Fruit fly (Drosophila melanogaster) whole organism, wandering third instar larva: ENCODE data around the gene CG9328.
A peak's percentile ranks its signal among the peaks of the same experiment; 100 is the strongest.

Source experiments
- CG32264 ChIP-seq: fragments of 200-800 bp; sonication (Bioruptor generic); optimal IDR thresholded peaks from 2 replicates; lab custom pipeline; 2016; ENCODE audit warnings: missing biosample characterization, missing genetic modification characterization
- CG9705 ChIP-seq: fragments of 200-800 bp; sonication (Bioruptor generic); optimal IDR thresholded peaks from 2 replicates; lab custom pipeline; 2018; ENCODE audit warnings: missing biosample characterization, mild to moderate bottlenecking, missing genetic modification characterization
- CrebA ChIP-seq: fragments of 200-800 bp; sonication (Bioruptor generic); optimal IDR thresholded peaks from 2 replicates; lab custom pipeline; 2016; ENCODE audit warnings: missing biosample characterization, mild to moderate bottlenecking, missing genetic modification characterization, borderline replicate concordance
- Dfd ChIP-seq: fragments of >200 bp; optimal IDR thresholded peaks from 2 replicates; lab custom pipeline; 2017; ENCODE audit warnings: missing biosample characterization, missing genetic modification characterization
- Dif ChIP-seq: fragments of 200-275, 200-300 bp; sonication (Bioruptor generic); optimal IDR thresholded peaks from 2 replicates; lab custom pipeline; 2018; ENCODE audit warnings: missing biosample characterization, missing genetic modification characterization; ENCODE audit not compliant: partially characterized antibody
- GATAd ChIP-seq: sonication (Bioruptor generic); optimal IDR thresholded peaks from 2 replicates; lab custom pipeline; 2016; ENCODE audit warnings: missing biosample characterization, missing genetic modification characterization
- HLH106 ChIP-seq: fragments of 200-800 bp; optimal IDR thresholded peaks from 3 replicates; lab custom pipeline; 2019; ENCODE audit warnings: missing biosample characterization, mild to moderate bottlenecking, missing genetic modification characterization, moderate library complexity
- Hnf4 ChIP-seq: fragments of 200-800 bp; sonication (Bioruptor generic); optimal IDR thresholded peaks from 2 replicates; lab custom pipeline; 2016; ENCODE audit warnings: missing biosample characterization, mild to moderate bottlenecking, missing genetic modification characterization
- Hr78 ChIP-seq: fragments of >200 bp; optimal IDR thresholded peaks from 2 replicates; lab custom pipeline; 2017; ENCODE audit warnings: missing biosample characterization, missing genetic modification characterization
- Hr83 ChIP-seq: fragments of 200-300 bp; sonication (Bioruptor generic); optimal IDR thresholded peaks from 2 replicates; lab custom pipeline; 2016; ENCODE audit warnings: missing biosample characterization, mild to moderate bottlenecking, missing genetic modification characterization, moderate library complexity; ENCODE audit not compliant: poor library complexity, severe bottlenecking
- Jra ChIP-seq: sonication (Bioruptor generic); optimal IDR thresholded peaks from 2 replicates; lab custom pipeline; 2016; ENCODE audit warnings: missing biosample characterization, missing genetic modification characterization
- Mio ChIP-seq: sonication (Bioruptor generic); optimal IDR thresholded peaks from 2 replicates; lab custom pipeline; 2016; ENCODE audit warnings: missing biosample characterization, missing genetic modification characterization
- Myc ChIP-seq: fragments of >200 bp; optimal IDR thresholded peaks from 2 replicates; lab custom pipeline; 2017
- N ChIP-seq: fragments of >200 bp; optimal IDR thresholded peaks from 2 replicates; lab custom pipeline; 2018; ENCODE audit warnings: missing biosample characterization, missing external identifiers, missing genetic modification characterization
- OdsH ChIP-seq: fragments of 200-800 bp; sonication (Bioruptor generic); optimal IDR thresholded peaks from 2 replicates; lab custom pipeline; 2016; ENCODE audit warnings: missing biosample characterization, mild to moderate bottlenecking, missing genetic modification characterization
- Rel ChIP-seq, 2 experiments: fragments of 200-800 bp; sonication (Bioruptor generic) in 1 of 2; optimal IDR thresholded peaks; 2 replicates in 1 of 2; 3 replicates in 1 of 2; lab custom pipeline; 2016 to 2019; ENCODE audit warnings: mild to moderate bottlenecking in 2 of 2, missing biosample characterization in 2 of 2, missing genetic modification characterization in 2 of 2, moderate library complexity in 1 of 2
- Sp1 ChIP-seq: fragments of 200-800 bp; sonication (Bioruptor generic); optimal IDR thresholded peaks from 3 replicates; lab custom pipeline; 2019; ENCODE audit warnings: missing biosample characterization, mild to moderate bottlenecking, missing genetic modification characterization, moderate library complexity
- Vsx2 ChIP-seq: fragments of 200-300, 225-300 bp; sonication (Bioruptor generic); optimal IDR thresholded peaks from 2 replicates; lab custom pipeline; 2018; ENCODE audit warnings: missing biosample characterization, missing genetic modification characterization; ENCODE audit not compliant: partially characterized antibody
- br ChIP-seq: fragments of 200-800 bp; sonication (Bioruptor generic); optimal IDR thresholded peaks from 2 replicates; lab custom pipeline; 2016; ENCODE audit warnings: missing biosample characterization, missing genetic modification characterization
- brk ChIP-seq: fragments of 200-800 bp; sonication (Bioruptor generic); optimal IDR thresholded peaks from 2 replicates; lab custom pipeline; 2016; ENCODE audit warnings: missing biosample characterization, mild to moderate bottlenecking, missing genetic modification characterization
- dl ChIP-seq, 2 experiments: fragments of 175-275, 200-275 bp in 1 of 2; fragments of 200-275 bp in 1 of 2; sonication (Bioruptor generic); optimal IDR thresholded peaks; lab custom pipeline; 2018; ENCODE audit warnings: mild to moderate bottlenecking in 2 of 2, missing biosample characterization in 2 of 2, missing genetic modification characterization in 2 of 2, moderate library complexity in 2 of 2; ENCODE audit not compliant: partially characterized antibody in 2 of 2, insufficient read depth in 1 of 2
- dmrt93B ChIP-seq: fragments of 200-800 bp; sonication (Bioruptor generic); optimal IDR thresholded peaks from 2 replicates; lab custom pipeline; 2018; ENCODE audit warnings: missing biosample characterization, mild to moderate bottlenecking, missing genetic modification characterization
- ey ChIP-seq: fragments of 200-800 bp; sonication (Bioruptor generic); optimal IDR thresholded peaks from 2 replicates; lab custom pipeline; 2016; ENCODE audit warnings: missing biosample characterization, missing genetic modification characterization
- foxo ChIP-seq, 2 experiments: fragments of 200-800 bp; sonication (Bioruptor generic); optimal IDR thresholded peaks; 2 replicates in 1 of 2; 3 replicates in 1 of 2; lab custom pipeline; 2016 to 2017; ENCODE audit warnings: missing biosample characterization in 2 of 2, missing genetic modification characterization in 2 of 2
- fru ChIP-seq: fragments of 200-800 bp; sonication (Bioruptor generic); optimal IDR thresholded peaks from 3 replicates; lab custom pipeline; 2016; ENCODE audit warnings: missing biosample characterization, mild to moderate bottlenecking, missing genetic modification characterization
- h ChIP-seq: fragments of 200-800 bp; sonication (Bioruptor generic); optimal IDR thresholded peaks from 3 replicates; lab custom pipeline; 2016; ENCODE audit warnings: missing biosample characterization, mild to moderate bottlenecking, missing genetic modification characterization
- jim ChIP-seq: fragments of 175-275, 200-325 bp; sonication (Bioruptor generic); optimal IDR thresholded peaks from 2 replicates; lab custom pipeline; 2016; ENCODE audit warnings: missing biosample characterization, mild to moderate bottlenecking, missing genetic modification characterization
- lola ChIP-seq: fragments of >200 bp; optimal IDR thresholded peaks from 2 replicates; lab custom pipeline; 2017; ENCODE audit warnings: missing biosample characterization, missing genetic modification characterization
- pan ChIP-seq: fragments of >200 bp; optimal IDR thresholded peaks from 2 replicates; lab custom pipeline; 2017
- psq ChIP-seq: fragments of 200-800 bp; sonication (Bioruptor generic); optimal IDR thresholded peaks from 3 replicates; lab custom pipeline; 2017; ENCODE audit warnings: missing biosample characterization, mild to moderate bottlenecking, missing genetic modification characterization, moderate library complexity
- rgr ChIP-seq: fragments of 200-800 bp; sonication (Bioruptor generic); optimal IDR thresholded peaks from 3 replicates; lab custom pipeline; 2016; ENCODE audit warnings: missing biosample characterization, mild to moderate bottlenecking, missing genetic modification characterization
- sage ChIP-seq: fragments of 200-800 bp; sonication (Bioruptor generic); optimal IDR thresholded peaks from 2 replicates; lab custom pipeline; 2016; ENCODE audit warnings: missing biosample characterization, mild to moderate bottlenecking, missing genetic modification characterization
- sv ChIP-seq: fragments of 200-800 bp; sonication (Bioruptor generic); optimal IDR thresholded peaks from 3 replicates; lab custom pipeline; 2016; ENCODE audit warnings: missing biosample characterization, missing genetic modification characterization
- tai ChIP-seq: sonication (Bioruptor generic); optimal IDR thresholded peaks from 2 replicates; lab custom pipeline; 2016; ENCODE audit warnings: missing biosample characterization, missing genetic modification characterization
- usp ChIP-seq: fragments of >200 bp; optimal IDR thresholded peaks from 2 replicates; lab custom pipeline; 2017; ENCODE audit warnings: missing biosample characterization, missing genetic modification characterization
- woc ChIP-seq: sonication (Bioruptor generic); optimal IDR thresholded peaks from 2 replicates; lab custom pipeline; 2016; ENCODE audit warnings: missing biosample characterization, mild to moderate bottlenecking, missing genetic modification characterization

CG9328 gene

DNA sequence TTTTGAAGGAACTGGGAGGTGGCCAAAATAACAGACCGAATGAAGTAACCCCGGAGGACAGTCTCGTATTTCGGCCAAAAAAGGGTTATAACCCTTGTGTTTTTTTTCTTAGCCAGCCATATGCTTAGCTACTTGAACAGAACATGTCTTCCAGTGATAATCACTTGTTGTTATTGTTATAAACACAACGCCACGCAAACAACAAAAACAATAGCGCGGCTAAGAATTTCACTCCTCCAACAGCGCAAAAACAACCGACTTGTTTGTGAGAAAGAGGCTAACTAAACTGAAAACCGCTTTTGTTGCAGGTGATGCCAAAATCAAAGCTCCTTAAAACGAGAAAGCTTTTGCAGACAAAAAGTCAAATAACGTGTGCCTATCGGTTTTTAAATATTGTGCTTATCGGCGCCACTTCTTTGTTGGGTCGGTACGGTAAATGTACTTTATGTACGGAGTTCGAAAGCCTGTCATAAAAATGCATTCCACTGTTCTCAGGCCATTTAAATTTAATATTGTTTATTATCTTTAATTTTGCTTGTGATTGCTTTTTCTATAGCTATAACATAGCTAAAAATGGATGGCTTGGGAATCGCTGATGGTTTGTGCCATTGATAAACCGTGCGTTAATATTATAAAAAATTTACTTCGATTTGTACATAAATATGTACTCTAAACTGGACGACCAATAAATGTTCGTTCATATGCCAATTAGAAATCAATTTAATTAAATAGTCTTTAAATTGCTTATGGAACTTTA, 579 bp upstream of the CG9328 start, which contains the start of gene vari:
Gene vari (minus strand): TSS at position 285 of the 757 bp plus-strand sequence.
- TF ChIP-seq brk (GFP tag; lab: Kevin White, UChicago), result no peak
- TF ChIP-seq CG9705, result no peak
- peak; percentile 92 for TF ChIP-seq Myc (lab: Kevin White, UChicago)
- no peak for TF ChIP-seq dmrt93B
- TF ChIP-seq Dif (GFP tag; lab: Kevin White, UChicago), result peak; percentile 35
- TF ChIP-seq Vsx2 (GFP tag; lab: Kevin White, UChicago), result peak; percentile 43
- TF ChIP-seq usp (GFP tag; lab: Kevin White, UChicago), result no peak
- no peak for TF ChIP-seq br (GFP tag; lab: Kevin White, UChicago)
- no peak for TF ChIP-seq rgr (GFP tag; lab: Kevin White, UChicago)
- no peak for TF ChIP-seq Dfd (GFP tag; lab: Kevin White, UChicago)
- TF ChIP-seq Hr78 (GFP tag; lab: Kevin White, UChicago), result no peak
- no peak for TF ChIP-seq lola (GFP tag; lab: Kevin White, UChicago)
- no peak for TF ChIP-seq Jra (GFP tag; lab: Kevin White, UChicago)
- TF ChIP-seq psq (GFP tag; lab: Kevin White, UChicago), result no peak
- no peak for TF ChIP-seq HLH106 (tag; lab: Kevin White, UChicago)
- TF ChIP-seq pan, result no peak
- TF ChIP-seq Hr83 (GFP tag; lab: Kevin White, UChicago), result no peak
- peak in 1 of 2 experiments; percentile 41 for TF ChIP-seq dl (GFP tag; optimal IDR thresholded peaks at IDR 0.05; lab: Kevin White, UChicago; ENCODE audit: insufficient read depth in 1 of 2, partially characterized antibody in 2 of 2)
- TF ChIP-seq woc (GFP tag; lab: Kevin White, UChicago), result no peak
- TF ChIP-seq Sp1 (GFP tag; lab: Kevin White, UChicago), result peak; percentile 11
- peak; percentile 10 for TF ChIP-seq sage
- TF ChIP-seq, all 38 proteins: peak for 6

DNA sequence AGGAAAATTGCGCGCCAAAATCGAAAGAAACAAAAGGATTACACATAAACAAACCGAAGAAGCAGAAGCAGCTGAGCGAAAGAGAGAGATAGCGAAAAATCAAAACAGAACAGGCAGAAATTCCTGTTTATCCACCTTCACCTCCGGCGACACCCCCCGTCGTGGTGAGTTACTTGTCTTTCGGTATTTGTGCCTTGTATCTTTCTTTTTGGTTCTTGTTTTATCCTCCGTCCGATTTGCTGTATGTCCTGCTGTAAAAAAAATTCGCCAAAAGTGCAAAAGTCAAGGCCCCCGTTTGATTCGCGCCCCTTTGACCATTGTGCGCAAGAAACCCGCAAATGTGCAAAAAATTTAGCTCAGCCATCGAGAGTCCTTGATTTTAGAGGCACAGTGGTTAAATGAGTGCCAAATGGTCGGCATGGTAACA, 849 bp downstream of the CG9328 start:
- TF ChIP-seq foxo (GFP tag; optimal IDR thresholded peaks at IDR 0.05; lab: Kevin White, UChicago), result no peak
- TF ChIP-seq N (GFP tag; lab: Kevin White, UChicago), result no peak
- no peak for TF ChIP-seq CrebA (GFP tag; lab: Kevin White, UChicago)
- peak in 1 of 2 experiments; percentile 18 for TF ChIP-seq dl (GFP tag; optimal IDR thresholded peaks at IDR 0.05; lab: Kevin White, UChicago; ENCODE audit: insufficient read depth in 1 of 2, partially characterized antibody in 2 of 2)
- no peak for TF ChIP-seq sv (GFP tag; lab: Kevin White, UChicago)
- TF ChIP-seq brk (GFP tag; lab: Kevin White, UChicago), result no peak
- TF ChIP-seq jim (GFP tag; lab: Kevin White, UChicago), result peak; percentile 17
- no peak for TF ChIP-seq usp (GFP tag; lab: Kevin White, UChicago)
- TF ChIP-seq tai, result no peak
- no peak for TF ChIP-seq Myc (lab: Kevin White, UChicago)
- TF ChIP-seq Sp1 (GFP tag; lab: Kevin White, UChicago), result no peak
- no peak for TF ChIP-seq pan
- TF ChIP-seq fru (GFP tag; lab: Kevin White, UChicago), result peak; percentile 2
- TF ChIP-seq CG32264 (GFP tag; lab: Kevin White, UChicago), result no peak
- TF ChIP-seq psq (GFP tag; lab: Kevin White, UChicago), result peak; percentile 94
- peak; percentile 87 for TF ChIP-seq Vsx2 (GFP tag; lab: Kevin White, UChicago)
- TF ChIP-seq Hr78 (GFP tag; lab: Kevin White, UChicago), result no peak
- no peak for TF ChIP-seq Hr83 (GFP tag; lab: Kevin White, UChicago)
- TF ChIP-seq rgr (GFP tag; lab: Kevin White, UChicago), result no peak
- TF ChIP-seq Dif (GFP tag; lab: Kevin White, UChicago), result peak; percentile 52

DNA sequence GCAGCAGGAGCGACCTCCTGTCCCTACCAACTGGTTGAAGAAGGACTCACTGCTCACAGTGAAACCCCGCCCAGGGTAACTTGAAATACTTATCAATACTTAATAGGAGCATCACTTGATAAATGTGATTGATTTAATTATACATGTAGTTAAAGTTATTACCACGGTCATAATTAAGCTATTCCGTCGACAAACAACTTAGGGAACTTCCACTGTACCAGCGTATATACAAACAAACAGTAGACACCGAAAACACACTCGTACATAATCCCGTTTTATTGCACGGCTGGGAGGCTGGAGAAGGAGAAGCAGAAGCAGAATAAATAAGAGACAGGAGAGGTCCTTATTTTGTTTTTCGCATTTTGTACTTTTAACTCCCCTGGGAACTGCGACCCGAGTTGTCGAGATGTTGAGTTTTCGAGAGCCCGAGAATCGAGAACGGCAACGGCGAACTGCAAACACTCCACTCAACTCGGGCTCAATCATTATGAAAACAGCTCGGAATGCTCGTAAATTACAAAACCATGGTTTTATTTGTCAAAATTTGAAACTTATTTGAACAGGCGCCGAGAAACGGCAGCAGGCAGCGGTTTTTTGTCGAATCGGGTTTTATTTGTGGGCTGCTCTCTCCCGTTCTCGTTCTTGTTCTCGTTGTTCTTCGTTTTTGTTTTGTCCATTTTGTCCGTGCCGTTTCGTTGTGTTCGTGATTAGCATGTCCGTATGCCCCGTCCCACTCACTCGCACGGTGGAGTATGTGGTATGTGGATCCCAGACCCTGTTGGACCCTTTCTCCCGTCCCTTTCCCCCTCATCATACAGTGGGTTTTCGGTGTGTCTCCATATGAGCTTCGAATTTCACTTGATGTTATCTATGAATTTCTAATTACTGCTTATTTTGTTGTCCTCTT, 2.7 kb downstream of the CG9328 start:
- no peak for TF ChIP-seq Myc (lab: Kevin White, UChicago)
- TF ChIP-seq Rel (GFP tag; optimal IDR thresholded peaks at IDR 0.05; lab: Kevin White, UChicago), result peak; percentile 78
- peak; percentile 87 for TF ChIP-seq Rel (tag; optimal IDR thresholded peaks at IDR 0.05; lab: Kevin White, UChicago)
- peak; percentile 89 for TF ChIP-seq Hr83 (GFP tag; lab: Kevin White, UChicago)
- TF ChIP-seq CrebA (GFP tag; lab: Kevin White, UChicago), result peak; percentile 76
- TF ChIP-seq Hnf4 (GFP tag; lab: Kevin White, UChicago), result peak; percentile 99
- TF ChIP-seq psq (GFP tag; lab: Kevin White, UChicago), result peak; percentile 96
- TF ChIP-seq br (GFP tag; lab: Kevin White, UChicago), result peak; percentile 99
- TF ChIP-seq ey (GFP tag; lab: Kevin White, UChicago), result peak; percentile 99
- TF ChIP-seq fru (GFP tag; lab: Kevin White, UChicago), result peak; percentile 99
- peak in 1 of 2 experiments; percentile 27 for TF ChIP-seq dl (GFP tag; optimal IDR thresholded peaks at IDR 0.05; lab: Kevin White, UChicago; ENCODE audit: insufficient read depth in 1 of 2, partially characterized antibody in 2 of 2)
- peak; percentile 86 for TF ChIP-seq Mio (GFP tag; lab: Kevin White, UChicago)
- TF ChIP-seq jim (GFP tag; lab: Kevin White, UChicago), result peak; percentile 39
- TF ChIP-seq rgr (GFP tag; lab: Kevin White, UChicago), result peak; percentile 98
- TF ChIP-seq usp (GFP tag; lab: Kevin White, UChicago), result no peak
- TF ChIP-seq dmrt93B, result peak; percentile 95
- peak; percentile 98 for TF ChIP-seq OdsH (GFP tag; lab: Kevin White, UChicago)
- TF ChIP-seq Sp1 (GFP tag; lab: Kevin White, UChicago), result peak; percentile 97
- peak; percentile 96 for TF ChIP-seq CG32264 (GFP tag; lab: Kevin White, UChicago)
- TF ChIP-seq CG9705, result peak; percentile 97
- peak; percentile 66 for TF ChIP-seq GATAd
- TF ChIP-seq HLH106 (tag; lab: Kevin White, UChicago), result peak; percentile 98
- TF ChIP-seq sage, result peak; percentile 95
- peak; percentile 96 for TF ChIP-seq tai
- peak; percentile 99 for TF ChIP-seq h (GFP tag; lab: Kevin White, UChicago)
